Worm (Caenorhabditis elegans) whole organism, late embryonic: Measurements from ENCODE around the gene K04C2.3.

Source experiments
- C08G9.2 ChIP-seq: sonication (generic microtip); optimal IDR thresholded peaks from 2 replicates; lab custom pipeline; 2016; ENCODE audit warnings: mild to moderate bottlenecking, missing genetic modification characterization, moderate library complexity, missing compliant biosample characterization
- ama-1 ChIP-seq: fragments of 150-350 bp; optimal IDR thresholded peaks from 2 replicates; lab custom pipeline; 2014
- ceh-18 ChIP-seq: sonication (generic microtip); optimal IDR thresholded peaks from 2 replicates; lab custom pipeline; 2016; ENCODE audit warnings: missing genetic modification characterization, missing compliant biosample characterization
- ceh-24 ChIP-seq: sonication (generic microtip); optimal IDR thresholded peaks from 2 replicates; lab custom pipeline; 2016; ENCODE audit warnings: mild to moderate bottlenecking, missing genetic modification characterization, missing compliant biosample characterization
- ceh-30 ChIP-seq: fragments of 150-350 bp; optimal IDR thresholded peaks from 2 replicates; lab custom pipeline; 2014; ENCODE audit warnings: missing biosample characterization, missing genetic modification characterization
- ceh-31 ChIP-seq: sonication (generic microtip); optimal IDR thresholded peaks from 2 replicates; lab custom pipeline; 2016; ENCODE audit warnings: missing genetic modification characterization, missing compliant biosample characterization
- ceh-45 ChIP-seq: fragments of 200-800 bp; sonication (Bioruptor generic); IDR thresholded peaks from 2 replicates; pipeline ENCODE4 v1.3.6; 2022; ENCODE audit warnings: missing genetic modification reagents, missing genetic modification characterization, missing compliant biosample characterization
- ceh-9 ChIP-seq: sonication (generic microtip); optimal IDR thresholded peaks from 2 replicates; lab custom pipeline; 2016; ENCODE audit warnings: mild to moderate bottlenecking, missing genetic modification characterization, inconsistent platforms, missing compliant biosample characterization
- che-1 ChIP-seq: sonication (generic microtip); optimal IDR thresholded peaks from 2 replicates; lab custom pipeline; 2016; ENCODE audit warnings: mild to moderate bottlenecking, missing genetic modification characterization, missing compliant biosample characterization
- dmd-4 ChIP-seq: sonication (generic microtip); optimal IDR thresholded peaks from 2 replicates; lab custom pipeline; 2016; ENCODE audit warnings: borderline replicate concordance, missing genetic modification characterization, missing compliant biosample characterization
- dve-1 ChIP-seq: sonication (generic microtip); optimal IDR thresholded peaks from 2 replicates; lab custom pipeline; 2017; ENCODE audit warnings: antibody characterized with exemption, mild to moderate bottlenecking, missing genetic modification characterization, missing compliant biosample characterization
- elt-2 ChIP-seq: sonication (generic microtip); optimal IDR thresholded peaks from 2 replicates; lab custom pipeline; 2016; ENCODE audit warnings: missing genetic modification reagents, missing genetic modification characterization, missing compliant biosample characterization
- fax-1 ChIP-seq: sonication (generic microtip); optimal IDR thresholded peaks from 2 replicates; lab custom pipeline; 2016; ENCODE audit warnings: missing genotype, missing genetic modification characterization, missing compliant biosample characterization
- fkh-6 ChIP-seq: sonication (generic microtip); optimal IDR thresholded peaks from 2 replicates; lab custom pipeline; 2016; ENCODE audit warnings: missing genetic modification characterization, missing compliant biosample characterization
- hlh-13 ChIP-seq: fragments of 200-800 bp; sonication (Bioruptor generic); optimal IDR thresholded peaks from 2 replicates; lab custom pipeline; 2018; ENCODE audit warnings: mild to moderate bottlenecking, missing genetic modification characterization, missing compliant biosample characterization
- hlh-15 ChIP-seq: sonication (generic microtip); optimal IDR thresholded peaks from 2 replicates; lab custom pipeline; 2016; ENCODE audit warnings: missing genetic modification characterization, missing compliant biosample characterization
- hlh-30 ChIP-seq: sonication (generic microtip); optimal IDR thresholded peaks from 2 replicates; lab custom pipeline; 2017; ENCODE audit warnings: antibody characterized with exemption, missing genetic modification characterization, missing compliant biosample characterization; ENCODE audit not compliant: insufficient read depth
- hlh-6 ChIP-seq: sonication (generic microtip); optimal IDR thresholded peaks from 2 replicates; lab custom pipeline; 2016; ENCODE audit warnings: missing genotype, missing genetic modification characterization, missing compliant biosample characterization
- lim-6 ChIP-seq: sonication (generic microtip); optimal IDR thresholded peaks from 2 replicates; lab custom pipeline; 2016; ENCODE audit warnings: missing genetic modification characterization, missing compliant biosample characterization
- mec-3 ChIP-seq: sonication (generic microtip); optimal IDR thresholded peaks from 2 replicates; lab custom pipeline; 2016; ENCODE audit warnings: borderline replicate concordance, missing genetic modification characterization, missing compliant biosample characterization
- nfya-1 ChIP-seq: sonication (generic microtip); optimal IDR thresholded peaks from 2 replicates; lab custom pipeline; 2017; ENCODE audit warnings: missing genetic modification characterization, mild to moderate bottlenecking, missing compliant biosample characterization, antibody characterized with exemption, moderate library complexity
- nhr-11 ChIP-seq: fragments of 150-350 bp; optimal IDR thresholded peaks from 2 replicates; lab custom pipeline; 2014; ENCODE audit warnings: missing biosample characterization, missing genetic modification characterization
- nhr-232 ChIP-seq: sonication (generic microtip); optimal IDR thresholded peaks from 2 replicates; lab custom pipeline; 2016; ENCODE audit warnings: missing genetic modification characterization, missing compliant biosample characterization
- odd-2 ChIP-seq: sonication (generic microtip); optimal IDR thresholded peaks from 2 replicates; lab custom pipeline; 2017; ENCODE audit warnings: antibody characterized with exemption, mild to moderate bottlenecking, missing genetic modification characterization, missing compliant biosample characterization
- pax-1 ChIP-seq: fragments of 150-350 bp; optimal IDR thresholded peaks from 2 replicates; lab custom pipeline; 2014; ENCODE audit warnings: missing biosample characterization, missing genetic modification characterization
- pqm-1 ChIP-seq: sonication (generic microtip); optimal IDR thresholded peaks from 2 replicates; lab custom pipeline; 2016; ENCODE audit warnings: missing genetic modification characterization, missing compliant biosample characterization
- ref-2 ChIP-seq: sonication (generic microtip); optimal IDR thresholded peaks from 2 replicates; lab custom pipeline; 2016; ENCODE audit warnings: missing genetic modification characterization, missing compliant biosample characterization
- sox-2 ChIP-seq: fragments of 200-800 bp; sonication (Bioruptor generic); IDR thresholded peaks from 2 replicates; pipeline ENCODE4 v1.3.6; 2022; ENCODE audit warnings: missing genetic modification reagents, missing genetic modification characterization, missing compliant biosample characterization
- sox-4 ChIP-seq: sonication (generic microtip); optimal IDR thresholded peaks from 2 replicates; lab custom pipeline; 2017; ENCODE audit warnings: mild to moderate bottlenecking, missing genetic modification characterization, inconsistent platforms, missing compliant biosample characterization
- tbx-7 ChIP-seq: sonication (generic microtip); optimal IDR thresholded peaks from 2 replicates; lab custom pipeline; 2016; ENCODE audit warnings: missing genotype, missing genetic modification characterization, missing compliant biosample characterization
- unc-3 ChIP-seq, 2 experiments: fragments of 200-800 bp in 1 of 2; sonication (Bioruptor generic) in 1 of 2; sonication (generic microtip) in 1 of 2; conservative IDR thresholded peaks in 1 of 2; optimal IDR thresholded peaks in 1 of 2; 2 replicates each; pipeline versions ENCODE4 v1.3.6 to Lab custom; 2016 to 2022; ENCODE audit warnings: missing compliant biosample characterization in 2 of 2, missing genetic modification characterization in 2 of 2, missing genetic modification reagents in 1 of 2
- unc-86 ChIP-seq: sonication (generic microtip); optimal IDR thresholded peaks from 2 replicates; lab custom pipeline; 2016; ENCODE audit warnings: missing genetic modification characterization, missing compliant biosample characterization
- zip-5 ChIP-seq: sonication (generic microtip); optimal IDR thresholded peaks from 2 replicates; lab custom pipeline; 2016; ENCODE audit warnings: missing genetic modification characterization, missing compliant biosample characterization

The K04C2.3 gene

DNA sequence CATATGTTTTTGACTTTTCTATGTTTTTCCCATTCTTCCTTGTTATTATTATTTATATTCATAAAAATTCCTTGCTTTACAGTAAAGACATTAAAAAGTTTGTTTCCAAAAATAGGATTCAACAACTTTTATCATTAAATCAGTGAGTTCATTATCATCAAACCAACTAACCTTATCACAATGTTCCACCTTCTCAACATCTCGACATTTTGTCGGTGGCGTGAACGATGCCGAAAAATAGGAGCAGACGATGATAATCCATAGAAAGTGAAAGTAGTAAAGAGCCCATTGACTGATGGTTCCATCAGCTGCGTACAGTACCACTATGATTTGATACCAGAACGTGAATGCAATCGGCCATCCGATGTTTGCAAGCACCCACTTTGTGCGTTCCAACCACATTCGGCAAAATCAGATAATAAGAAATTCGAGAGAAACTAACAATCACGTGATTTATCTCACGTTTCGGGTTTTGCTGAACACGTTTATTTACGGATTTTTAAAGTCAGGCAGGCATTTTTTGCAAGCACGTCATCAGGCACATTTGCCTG is 24.2 kb upstream of the K04C2.3 start, which contains the start of gene dhhc-5:
TSS of gene dhhc-5 (minus strand) at position 406 of the 551 bp plus-strand sequence.
- TF ChIP-seq tbx-7 = no peak
- peak; percentile 0 for TF ChIP-seq hlh-30 (tag; lab: Kevin White, UChicago)
- no peak for TF ChIP-seq ceh-31 (tag; lab: Kevin White, UChicago)
- TF ChIP-seq ceh-18 (tag; lab: Kevin White, UChicago) = no peak
- no peak for TF ChIP-seq zip-5 (tag; lab: Kevin White, UChicago)
- TF ChIP-seq lim-6 (tag; lab: Kevin White, UChicago) = no peak

DNA sequence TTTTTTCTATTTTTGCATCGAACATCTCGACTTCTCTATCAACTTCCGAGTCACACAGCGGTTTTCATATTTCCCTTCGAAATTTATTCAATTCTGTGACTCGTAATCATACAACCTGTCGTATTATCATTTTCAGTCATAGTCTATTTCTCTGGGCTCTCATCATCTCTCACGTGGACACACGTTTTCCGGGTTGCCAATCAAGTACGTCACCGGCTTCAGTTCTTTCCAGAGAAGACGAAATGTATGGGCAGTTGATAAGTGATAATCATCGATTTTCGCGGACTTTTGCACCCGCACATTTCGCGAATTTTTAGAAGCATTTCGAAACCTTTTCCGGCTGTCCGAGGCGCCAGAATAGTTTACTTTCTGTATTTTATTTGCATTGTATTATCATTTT is 22.6 kb upstream of the K04C2.3 start, which contains the start of gene srv-1:
TSS of gene srv-1 (plus strand) at position 131 of the 400 bp plus-strand sequence.
- no peak for TF ChIP-seq ceh-9 (tag; lab: Kevin White, UChicago)
- no peak for TF ChIP-seq ref-2 (tag; lab: Kevin White, UChicago)
- TF ChIP-seq dmd-4 (tag; lab: Kevin White, UChicago) = no peak
- peak; percentile 30 for TF ChIP-seq elt-2 (tag; lab: Kevin White, UChicago)
- TF ChIP-seq nfya-1 (tag; lab: Kevin White, UChicago) = no peak
- no peak for TF ChIP-seq C08G9.2 (tag; lab: Kevin White, UChicago)
- no peak for TF ChIP-seq ama-1 (lab: Kevin White, UChicago)
- TF ChIP-seq, all 69 proteins: peak for 1

DNA sequence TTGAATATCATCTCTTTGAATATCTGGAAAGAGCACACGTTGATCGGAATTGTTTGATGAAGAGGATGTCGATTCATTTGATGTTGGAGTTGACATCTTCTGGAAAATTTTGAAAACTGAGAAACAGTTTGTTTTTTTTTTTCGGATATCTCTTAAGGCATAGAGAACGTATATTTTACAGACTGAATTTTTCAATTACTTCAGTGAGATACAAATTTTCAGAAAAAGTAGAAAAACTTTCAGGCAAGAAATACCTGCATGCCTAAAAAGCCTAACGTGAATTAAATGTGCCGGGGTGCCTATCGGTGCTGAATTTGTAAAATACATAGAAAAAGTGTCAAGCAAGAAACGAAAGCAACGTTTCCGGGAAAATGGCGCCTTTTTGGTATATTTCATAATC is 16.2 kb upstream of the K04C2.3 start, which contains the start of gene zak-1:
TSS of gene zak-1 (minus strand) at position 101 of the 400 bp plus-strand sequence.
- TF ChIP-seq pqm-1 (tag; lab: Kevin White, UChicago) (no peak), hlh-15 (tag; lab: Kevin White, UChicago) (no peak), ceh-31 (tag; lab: Kevin White, UChicago) (no peak), fkh-6 (tag; lab: Kevin White, UChicago) (no peak), che-1 (tag; lab: Kevin White, UChicago) (no peak), ceh-45 (GFP tag; lab: Robert Waterston, UW) (no peak), unc-3 (GFP tag; conservative IDR thresholded peaks at IDR 0.05; lab: Robert Waterston, UW) (no peak), unc-3 (tag; optimal IDR thresholded peaks at IDR 0.05; lab: Kevin White, UChicago) (no peak), nhr-232 (tag; lab: Kevin White, UChicago) (no peak), odd-2 (tag; lab: Kevin White, UChicago) (no peak), sox-2 (no peak), unc-86 (no peak), pax-1 (tag; lab: Kevin White, UChicago) (no peak), hlh-6 (tag; lab: Kevin White, UChicago) (no peak)

DNA sequence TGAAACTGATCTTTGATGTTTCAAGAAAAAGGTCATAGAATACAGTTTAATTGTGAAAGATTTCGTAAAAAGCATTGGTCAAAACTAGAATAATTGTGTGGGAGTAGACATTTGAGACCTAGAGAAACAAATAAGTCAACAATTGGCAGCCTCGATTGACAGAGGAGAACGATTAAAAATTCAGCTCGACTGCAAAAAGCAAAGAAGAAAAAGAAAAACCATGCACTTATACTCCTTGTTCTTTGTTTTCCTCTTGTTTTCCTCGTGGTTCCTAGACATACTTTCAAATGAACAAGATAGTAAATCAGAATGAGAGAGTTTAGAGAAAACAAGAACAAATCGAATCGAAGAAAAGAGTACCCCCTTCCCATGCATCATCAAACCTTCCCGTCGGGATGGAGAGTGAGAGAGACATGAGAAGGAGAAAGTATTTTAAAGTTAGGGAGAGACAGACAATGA is 15.5 kb upstream of the K04C2.3 start:
- TF ChIP-seq fax-1 (tag; lab: Kevin White, UChicago) (no peak), dve-1 (peak; percentile 16)
- TF ChIP-seq, all 69 proteins: peak for 1

DNA sequence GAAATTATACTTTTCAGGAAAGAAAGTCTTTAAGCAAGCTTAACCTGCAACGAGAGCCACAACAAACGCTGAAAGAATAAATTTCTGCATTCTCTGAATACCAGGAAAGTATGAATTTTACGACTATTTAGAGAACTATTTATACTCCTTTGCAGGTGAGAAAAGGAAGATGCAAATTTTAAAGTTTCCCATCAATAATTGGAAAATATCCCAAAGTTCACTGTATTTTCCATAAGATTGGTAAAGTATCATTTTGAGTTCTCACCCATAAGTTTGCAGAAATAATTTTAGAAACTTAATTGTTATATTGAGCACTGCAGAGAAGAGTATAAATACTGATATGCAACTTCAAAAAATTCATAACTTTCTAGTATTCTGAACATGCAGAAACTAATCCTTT is 13.4 kb upstream of the K04C2.3 start, which contains the start of gene clec-158:
TSS of gene clec-158 (minus strand) at position 101 of the 400 bp plus-strand sequence.
- TF ChIP-seq ceh-24 (tag; lab: Kevin White, UChicago) (no peak), sox-4 (tag; lab: Kevin White, UChicago) (no peak), hlh-6 (tag; lab: Kevin White, UChicago) (no peak), ceh-30 (tag; lab: Kevin White, UChicago) (no peak), che-1 (tag; lab: Kevin White, UChicago) (no peak), mec-3 (tag; lab: Kevin White, UChicago) (no peak), nhr-11 (no peak), lim-6 (tag; lab: Kevin White, UChicago) (no peak), hlh-13 (GFP tag; lab: Kevin White, UChicago) (no peak)
- TF ChIP-seq, all 69 proteins: peak for 0
